Fruit fly (Drosophila melanogaster) whole organism, embryonic: Measurements from ENCODE around the gene ND-PDSW.
A peak's percentile ranks its signal among the peaks of the same experiment; 100 is the strongest.

Experiments used
- Bteb2 ChIP-seq: fragments of 200-800 bp; sonication (Bioruptor generic); optimal IDR thresholded peaks from 2 replicates; lab custom pipeline; 2016; ENCODE audit warnings: missing biosample characterization, missing genetic modification characterization
- CG10274 ChIP-seq: fragments of 200-800 bp; sonication (Bioruptor generic); optimal IDR thresholded peaks from 3 replicates; lab custom pipeline; 2017; ENCODE audit warnings: missing biosample characterization, mild to moderate bottlenecking, missing genetic modification characterization
- CG11398 ChIP-seq: fragments of 200-800 bp; sonication (Bioruptor generic); optimal IDR thresholded peaks from 2 replicates; lab custom pipeline; 2016; ENCODE audit warnings: missing biosample characterization, missing genetic modification characterization
- CG11504 ChIP-seq: fragments of 200-800 bp; sonication (Bioruptor generic); optimal IDR thresholded peaks from 3 replicates; lab custom pipeline; 2019; ENCODE audit warnings: missing biosample characterization, mild to moderate bottlenecking, missing genetic modification characterization, moderate library complexity
- CG11695 ChIP-seq: fragments of 200-800 bp; sonication (Bioruptor generic); IDR thresholded peaks from 3 replicates; pipeline ENCODE4 v1.3.6; 2022; ENCODE audit warnings: missing biosample characterization, missing genetic modification characterization
- CG12155 ChIP-seq: fragments of 200-800 bp; sonication (Bioruptor generic); optimal IDR thresholded peaks from 3 replicates; lab custom pipeline; 2016; ENCODE audit warnings: missing biosample characterization, missing genetic modification characterization
- CG1233 ChIP-seq: fragments of 200-800 bp; sonication (Bioruptor generic); optimal IDR thresholded peaks from 4 replicates; lab custom pipeline; 2018; ENCODE audit warnings: missing biosample characterization, mild to moderate bottlenecking, missing genetic modification characterization
- CG13894 ChIP-seq: fragments of 200-800 bp; sonication (Bioruptor generic); optimal IDR thresholded peaks from 3 replicates; lab custom pipeline; 2018; ENCODE audit warnings: missing biosample characterization, mild to moderate bottlenecking, missing genetic modification characterization, moderate library complexity
- CG14014 ChIP-seq: fragments of 200-800 bp; sonication (Bioruptor generic); IDR thresholded peaks from 2 replicates; pipeline ENCODE4 v1.3.6; 2022; ENCODE audit warnings: missing biosample characterization, missing genetic modification characterization
- CG14860 ChIP-seq: fragments of 200-800 bp; sonication (Bioruptor generic); IDR thresholded peaks from 3 replicates; pipeline ENCODE4 v1.3.6; 2022; ENCODE audit warnings: missing biosample characterization, missing genetic modification characterization; ENCODE audit not compliant: partially characterized antibody
- CG15011 ChIP-seq: fragments of 200-800 bp; sonication (Bioruptor generic); optimal IDR thresholded peaks from 3 replicates; lab custom pipeline; 2018; ENCODE audit warnings: missing biosample characterization, mild to moderate bottlenecking, missing genetic modification characterization
- CG15073 ChIP-seq: fragments of 200-800 bp; sonication (Bioruptor generic); optimal IDR thresholded peaks from 2 replicates; lab custom pipeline; 2016; ENCODE audit warnings: missing biosample characterization, missing genetic modification characterization
- CG17186 ChIP-seq: fragments of 200-800 bp; sonication (Bioruptor generic); optimal IDR thresholded peaks from 3 replicates; lab custom pipeline; 2017; ENCODE audit warnings: missing biosample characterization, missing genetic modification reagents, missing genetic modification characterization
- CG17568 ChIP-seq: fragments of 200-800 bp; sonication (Bioruptor generic); optimal IDR thresholded peaks from 2 replicates; lab custom pipeline; 2018; ENCODE audit warnings: missing biosample characterization, mild to moderate bottlenecking, missing genetic modification characterization, moderate library complexity
- CG1832 ChIP-seq: fragments of 200-800 bp; sonication (Bioruptor generic); optimal IDR thresholded peaks from 2 replicates; lab custom pipeline; 2017; ENCODE audit warnings: missing biosample characterization, mild to moderate bottlenecking, missing genetic modification characterization, inconsistent platforms
- CG18476 ChIP-seq: fragments of 200-800 bp; sonication (Bioruptor generic); optimal IDR thresholded peaks from 2 replicates; lab custom pipeline; 2016; ENCODE audit warnings: missing biosample characterization, mild to moderate bottlenecking, missing genetic modification characterization
- CG2120 ChIP-seq: fragments of 200-800 bp; sonication (Bioruptor generic); optimal IDR thresholded peaks from 3 replicates; lab custom pipeline; 2016; ENCODE audit warnings: missing biosample characterization, missing genetic modification characterization
- CG8765 ChIP-seq: fragments of 200-800 bp; sonication (Bioruptor generic); IDR thresholded peaks from 2 replicates; pipeline ENCODE4 v1.3.6; 2022; ENCODE audit warnings: missing biosample characterization, missing genetic modification characterization
- D19B ChIP-seq: fragments of 200-800 bp; sonication (Bioruptor generic); optimal IDR thresholded peaks from 2 replicates; lab custom pipeline; 2017; ENCODE audit warnings: missing biosample characterization, mild to moderate bottlenecking, missing genetic modification characterization
- Dek ChIP-seq: fragments of 200-800 bp; sonication (Bioruptor generic); optimal IDR thresholded peaks from 3 replicates; lab custom pipeline; 2019; ENCODE audit warnings: missing biosample characterization, mild to moderate bottlenecking, missing genetic modification characterization, moderate library complexity
- Dip2 ChIP-seq: fragments of 200-800 bp; sonication (Bioruptor generic); IDR thresholded peaks from 2 replicates; pipeline ENCODE4 v1.3.6; 2022; ENCODE audit warnings: missing biosample characterization, missing genetic modification characterization
- HmgD ChIP-seq: fragments of 200-800 bp; sonication (Bioruptor generic); optimal IDR thresholded peaks from 3 replicates; lab custom pipeline; 2016; ENCODE audit warnings: missing biosample characterization, missing genetic modification characterization
- Kr ChIP-seq: fragments of 200-800 bp; sonication (Bioruptor generic); optimal IDR thresholded peaks from 2 replicates; lab custom pipeline; 2017; ENCODE audit warnings: missing biosample characterization, mild to moderate bottlenecking, missing genetic modification characterization
- NfI ChIP-seq: fragments of 200-800 bp; sonication (Bioruptor generic); optimal IDR thresholded peaks from 3 replicates; lab custom pipeline; 2018; ENCODE audit warnings: missing biosample characterization, mild to moderate bottlenecking, missing genetic modification characterization, moderate library complexity
- Oli ChIP-seq: fragments of 200-800 bp; sonication (Bioruptor generic); optimal IDR thresholded peaks from 2 replicates; lab custom pipeline; 2018; ENCODE audit warnings: missing biosample characterization, mild to moderate bottlenecking, missing genetic modification characterization, moderate library complexity
- PHDP ChIP-seq: fragments of 200-800 bp; sonication (Bioruptor generic); optimal IDR thresholded peaks from 3 replicates; lab custom pipeline; 2018; ENCODE audit warnings: missing biosample characterization, mild to moderate bottlenecking, missing genetic modification characterization, moderate library complexity
- Scr ChIP-seq: fragments of 200-800 bp; sonication (Bioruptor generic); IDR thresholded peaks from 2 replicates; pipeline ENCODE4 v1.3.6; 2022; ENCODE audit warnings: missing biosample characterization, missing genetic modification characterization; ENCODE audit not compliant: partially characterized antibody
- cas ChIP-seq: fragments of 200-800 bp; sonication (Bioruptor generic); IDR thresholded peaks from 2 replicates; pipeline ENCODE4 v1.3.6; 2022; ENCODE audit warnings: missing biosample characterization, missing genetic modification characterization
- cwo ChIP-seq: fragments of 200-800 bp; sonication (Bioruptor generic); optimal IDR thresholded peaks from 3 replicates; lab custom pipeline; 2017; ENCODE audit warnings: missing biosample characterization, missing genetic modification characterization, mild to moderate bottlenecking, moderate library complexity, missing genetic modification reagents
- disco-r ChIP-seq: fragments of 200-800 bp; sonication (Bioruptor generic); optimal IDR thresholded peaks from 2 replicates; lab custom pipeline; 2016; ENCODE audit warnings: missing biosample characterization, missing genetic modification characterization
- fd3F ChIP-seq: fragments of 200-800 bp; sonication (Bioruptor generic); optimal IDR thresholded peaks from 2 replicates; lab custom pipeline; 2018; ENCODE audit warnings: missing biosample characterization, mild to moderate bottlenecking, missing genetic modification characterization, moderate library complexity
- gce ChIP-seq: fragments of 200-800 bp; sonication (Bioruptor generic); IDR thresholded peaks from 3 replicates; pipeline ENCODE4 v1.3.6; 2022; ENCODE audit warnings: missing biosample characterization, missing genetic modification characterization
- kay ChIP-seq: fragments of 200-800 bp; sonication (Bioruptor generic); optimal IDR thresholded peaks from 2 replicates; lab custom pipeline; 2016; ENCODE audit warnings: missing biosample characterization, missing genetic modification characterization
- lbe ChIP-seq: fragments of 200-800 bp; sonication (Bioruptor generic); optimal IDR thresholded peaks from 2 replicates; lab custom pipeline; 2016; ENCODE audit warnings: missing biosample characterization, mild to moderate bottlenecking, missing genetic modification characterization
- nerfin-1 ChIP-seq: fragments of 200-800 bp; sonication (Bioruptor generic); optimal IDR thresholded peaks from 3 replicates; lab custom pipeline; 2019; ENCODE audit warnings: missing biosample characterization, mild to moderate bottlenecking, missing genetic modification characterization, moderate library complexity
- peb ChIP-seq: fragments of 200-800 bp; sonication (Bioruptor generic); IDR thresholded peaks from 2 replicates; pipeline ENCODE4 v1.3.6; 2022; ENCODE audit warnings: missing biosample characterization, missing genetic modification characterization
- prd ChIP-seq, 3 experiments: fragments of >200 bp in 2 of 3; fragments of 200-800 bp in 1 of 3; sonication (Bioruptor generic) in 1 of 3; optimal IDR thresholded peaks in 2 of 3; IDR thresholded peaks in 1 of 3; 2 replicates in 2 of 3; 3 replicates in 1 of 3; pipeline versions ENCODE4 v1.3.6 to Lab custom; 2017 to 2022; ENCODE audit warnings: missing biosample characterization in 1 of 3, missing genetic modification characterization in 1 of 3
- shn ChIP-seq: fragments of 200-800 bp; sonication (Bioruptor generic); optimal IDR thresholded peaks from 3 replicates; lab custom pipeline; 2016; ENCODE audit warnings: missing biosample characterization, missing genetic modification characterization
- so ChIP-seq: fragments of 200-800 bp; sonication (Bioruptor generic); IDR thresholded peaks from 3 replicates; pipeline ENCODE4 v1.3.6; 2022; ENCODE audit warnings: missing biosample characterization, missing genetic modification characterization

Gene ND-PDSW

DNA sequence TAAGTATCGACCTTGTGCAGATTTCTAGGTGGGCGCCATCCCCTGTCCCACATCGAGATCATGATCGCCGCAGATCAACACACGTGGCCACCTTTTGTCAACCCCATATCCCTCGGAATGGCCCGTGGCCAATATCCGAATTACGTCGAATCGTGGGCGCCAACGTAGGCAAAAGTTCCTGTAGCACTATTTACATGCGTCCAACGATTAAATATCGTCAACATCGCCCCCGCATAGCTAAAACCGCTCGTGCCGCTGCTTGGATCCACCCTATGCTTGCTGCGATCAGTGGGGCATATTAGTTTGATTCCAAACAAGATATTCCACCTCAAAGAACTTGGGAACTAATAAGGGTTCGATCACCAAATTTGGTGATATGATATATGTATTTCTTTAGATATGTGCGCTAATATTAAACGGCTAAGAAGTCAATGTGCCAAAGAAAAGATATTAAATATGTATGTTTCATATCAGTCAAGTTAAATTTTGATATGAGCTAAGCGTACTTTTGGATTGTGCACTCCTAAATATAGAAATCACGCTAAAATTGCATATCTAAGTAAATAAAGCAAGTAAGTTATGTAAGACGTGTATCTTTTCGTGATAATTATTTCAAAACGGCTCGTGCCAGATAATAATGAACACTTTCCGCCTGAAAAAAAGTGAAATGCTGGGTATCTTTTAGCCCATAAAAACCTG is 11.2 kb downstream of the ND-PDSW start (continued):
- no peak for TF ChIP-seq CG1832 (GFP tag; lab: Kevin White, UChicago)
- no peak for TF ChIP-seq CG13894 (tag; lab: Kevin White, UChicago)
- peak; percentile 83 for TF ChIP-seq CG2120 (GFP tag; lab: Kevin White, UChicago)
- no peak for TF ChIP-seq peb
- TF ChIP-seq Bteb2 (GFP tag; lab: Kevin White, UChicago) = peak; percentile 50
- peak; percentile 96 for TF ChIP-seq D19B
- no peak for TF ChIP-seq CG17186 (GFP tag; lab: Kevin White, UChicago)
- TF ChIP-seq HmgD (GFP tag; lab: Kevin White, UChicago) = no peak
- TF ChIP-seq CG8765 (GFP tag; lab: Robert Waterston, UW) = no peak
- TF ChIP-seq so (GFP tag; lab: Robert Waterston, UW) = no peak
- TF ChIP-seq Scr (GFP tag; lab: Robert Waterston, UW) = 0 out of 2 replicates have a peak, but pooled peaks have one; percentile 19
- no peak for TF ChIP-seq CG15073 (GFP tag; lab: Kevin White, UChicago)
- peak; percentile 62 for TF ChIP-seq CG11504
- TF ChIP-seq cas (GFP tag; lab: Robert Waterston, UW) = no peak
- peak; percentile 44 for TF ChIP-seq PHDP
- no peak for TF ChIP-seq CG11398 (GFP tag; lab: Kevin White, UChicago)
- no peak for TF ChIP-seq CG10274 (GFP tag; lab: Kevin White, UChicago)
- TF ChIP-seq Dip2 = no peak
- TF ChIP-seq Dek (tag; lab: Kevin White, UChicago) = peak; percentile 14
- no peak for TF ChIP-seq lbe (GFP tag; lab: Kevin White, UChicago)
- TF ChIP-seq prd (optimal IDR thresholded peaks at IDR 0.05; lab: Kevin White, UChicago) = no peak
- peak; percentile 28; the same call in 1 of the 3 replicates for TF ChIP-seq prd (GFP tag; IDR thresholded peaks at IDR 0.05; lab: Robert Waterston, UW)
- no peak for TF ChIP-seq nerfin-1 (tag; lab: Kevin White, UChicago)
- peak; percentile 25 for TF ChIP-seq disco-r (GFP tag; lab: Kevin White, UChicago)
- TF ChIP-seq gce (GFP tag; lab: Robert Waterston, UW) = no peak
- TF ChIP-seq Oli = peak; percentile 50
- TF ChIP-seq cwo (GFP tag; lab: Kevin White, UChicago) = peak; percentile 76
- peak; percentile 60 for TF ChIP-seq shn (GFP tag; lab: Kevin White, UChicago)
- peak; percentile 48; the same call in 1 of the 2 replicates for TF ChIP-seq CG14014 (GFP tag; lab: Robert Waterston, UW)
- no peak for TF ChIP-seq CG17568
- TF ChIP-seq NfI = peak; percentile 58
- TF ChIP-seq CG12155 (GFP tag; lab: Kevin White, UChicago) = peak; percentile 39
- no peak for TF ChIP-seq CG14860 (GFP tag; lab: Robert Waterston, UW)
- TF ChIP-seq CG1233 (GFP tag; lab: Kevin White, UChicago) = peak; percentile 16
- TF ChIP-seq Kr (GFP tag; lab: Kevin White, UChicago) = no peak
- TF ChIP-seq CG15011 = peak; percentile 11
- peak; percentile 41 for TF ChIP-seq fd3F (GFP tag; lab: Kevin White, UChicago)
- no peak for TF ChIP-seq CG11695 (GFP tag; lab: Robert Waterston, UW)
- no peak for TF ChIP-seq CG18476 (GFP tag; lab: Kevin White, UChicago)
- TF ChIP-seq kay (GFP tag; lab: Kevin White, UChicago) = no peak
